Worm (Caenorhabditis elegans) whole organism, late embryonic: ENCODE measurements around the gene frpr-2.

ENCODE experiments used
- K02D7.2 ChIP-seq: sonication (generic microtip); optimal IDR thresholded peaks from 2 replicates; lab custom pipeline; 2017; ENCODE audit warnings: mild to moderate bottlenecking, missing genetic modification characterization, missing compliant biosample characterization
- ceh-19 ChIP-seq: fragments of 200-800 bp; sonication (Bioruptor generic); optimal IDR thresholded peaks from 2 replicates; lab custom pipeline; 2018; ENCODE audit warnings: mild to moderate bottlenecking, missing genetic modification characterization, missing compliant biosample characterization
- ceh-22 ChIP-seq: sonication (generic microtip); optimal IDR thresholded peaks from 2 replicates; lab custom pipeline; 2017; ENCODE audit warnings: missing biosample characterization, missing genetic modification characterization
- ceh-31 ChIP-seq: sonication (generic microtip); optimal IDR thresholded peaks from 2 replicates; lab custom pipeline; 2016; ENCODE audit warnings: missing genetic modification characterization, missing compliant biosample characterization
- elt-2 ChIP-seq: sonication (generic microtip); optimal IDR thresholded peaks from 2 replicates; lab custom pipeline; 2016; ENCODE audit warnings: missing genetic modification reagents, missing genetic modification characterization, missing compliant biosample characterization
- fkh-10 ChIP-seq: fragments of 150-350 bp; optimal IDR thresholded peaks from 2 replicates; lab custom pipeline; 2014; ENCODE audit warnings: missing biosample characterization, missing genetic modification reagents, missing genetic modification characterization
- nfya-1 ChIP-seq: sonication (generic microtip); optimal IDR thresholded peaks from 2 replicates; lab custom pipeline; 2017; ENCODE audit warnings: missing genetic modification characterization, mild to moderate bottlenecking, missing compliant biosample characterization, antibody characterized with exemption, moderate library complexity
- nhr-11 ChIP-seq: fragments of 150-350 bp; optimal IDR thresholded peaks from 2 replicates; lab custom pipeline; 2014; ENCODE audit warnings: missing biosample characterization, missing genetic modification characterization
- odd-2 ChIP-seq: sonication (generic microtip); optimal IDR thresholded peaks from 2 replicates; lab custom pipeline; 2017; ENCODE audit warnings: antibody characterized with exemption, mild to moderate bottlenecking, missing genetic modification characterization, missing compliant biosample characterization
- pha-4 ChIP-seq: fragments of 150-350 bp; optimal IDR thresholded peaks from 2 replicates; lab custom pipeline; 2018; ENCODE audit warnings: missing biosample characterization, missing genetic modification reagents, missing genetic modification characterization
- syd-9 ChIP-seq: sonication (generic microtip); optimal IDR thresholded peaks from 2 replicates; lab custom pipeline; 2016; ENCODE audit warnings: mild to moderate bottlenecking, missing genetic modification characterization, moderate library complexity, missing compliant biosample characterization
- tbx-2 ChIP-seq: sonication (generic microtip); optimal IDR thresholded peaks from 2 replicates; lab custom pipeline; 2016; ENCODE audit warnings: missing genetic modification characterization, missing compliant biosample characterization
- ttx-3 ChIP-seq: sonication (generic microtip); optimal IDR thresholded peaks from 2 replicates; lab custom pipeline; 2016; ENCODE audit warnings: missing genetic modification reagents, missing genetic modification characterization, missing compliant biosample characterization

- TF ChIP-seq ceh-22 (tag; lab: Kevin White, UChicago) (no peak), tbx-2 (tag; lab: Kevin White, UChicago) (no peak), odd-2 (tag; lab: Kevin White, UChicago) (no peak), pha-4 (tag; lab: Kevin White, UChicago) (no peak), syd-9 (tag; lab: Kevin White, UChicago) (no peak), fkh-10 (GFP tag; lab: Kevin White, UChicago) (no peak), nhr-11 (tag; lab: Kevin White, UChicago) (no peak), ceh-19 (GFP tag; lab: Kevin White, UChicago) (no peak), ceh-31 (tag; lab: Kevin White, UChicago) (no peak), nfya-1 (tag; lab: Kevin White, UChicago) (no peak), K02D7.2 (no peak), elt-2 (no peak), ttx-3 (tag; lab: Kevin White, UChicago) (no peak)
Observed at ce11 chrX:12928753-12929152, 36.5 kb upstream of the frpr-2 start.
